Fruit fly (Drosophila melanogaster) whole organism, embryonic: ENCODE results near the gene CG16813.

Experiments used
- CG15696 ChIP-seq: fragments of 200-800 bp; sonication (Bioruptor generic); optimal IDR thresholded peaks from 2 replicates; lab custom pipeline; 2019; ENCODE audit warnings: missing biosample characterization, mild to moderate bottlenecking, missing genetic modification characterization, moderate library complexity
- abd-A ChIP-seq: fragments of 200-800 bp; sonication (Bioruptor generic); optimal IDR thresholded peaks from 3 replicates; lab custom pipeline; 2019; ENCODE audit warnings: missing biosample characterization, mild to moderate bottlenecking, missing genetic modification characterization, moderate library complexity
- crp ChIP-seq, 2 experiments: fragments of 200-800 bp; sonication (Bioruptor generic); optimal IDR thresholded peaks; 2 replicates in 1 of 2; 3 replicates in 1 of 2; lab custom pipeline; 2017; ENCODE audit warnings: missing biosample characterization in 2 of 2, missing genetic modification characterization in 2 of 2, mild to moderate bottlenecking in 1 of 2, moderate library complexity in 1 of 2
- pum ChIP-seq: fragments of 200-800 bp; sonication (Bioruptor generic); optimal IDR thresholded peaks from 2 replicates; lab custom pipeline; 2016; ENCODE audit warnings: missing biosample characterization, missing genetic modification characterization
- slou ChIP-seq: fragments of 200-800 bp; sonication (Bioruptor generic); optimal IDR thresholded peaks from 3 replicates; lab custom pipeline; 2016; ENCODE audit warnings: missing biosample characterization, missing genetic modification characterization

dm6 chr2L:13191052-13191678 is 36.2 kb upstream of the CG16813 start:
- TF ChIP-seq CG15696 (tag; lab: Kevin White, UChicago) (no peak), pum (GFP tag; lab: Kevin White, UChicago) (no peak), abd-A (tag; lab: Kevin White, UChicago) (no peak), slou (GFP tag; lab: Kevin White, UChicago) (no peak), crp (GFP tag; optimal IDR thresholded peaks at IDR 0.05; lab: Kevin White, UChicago) (no peak)
